Fruit fly (Drosophila melanogaster) whole organism, pupa: ENCODE results near the gene CG34435.

Experiments used
- CG12605 ChIP-seq: fragments of 200-800 bp; sonication (Bioruptor generic); IDR thresholded peaks from 2 replicates; pipeline ENCODE4 v1.3.6; 2022; ENCODE audit warnings: missing biosample characterization, missing genetic modification characterization
- CG13204 ChIP-seq: fragments of 200-800 bp; sonication (Bioruptor generic); optimal IDR thresholded peaks from 2 replicates; lab custom pipeline; 2018; ENCODE audit warnings: missing biosample characterization, mild to moderate bottlenecking, missing genetic modification characterization, moderate library complexity
- CG17806 ChIP-seq: fragments of 200-800 bp; sonication (Bioruptor generic); optimal IDR thresholded peaks from 2 replicates; lab custom pipeline; 2018; ENCODE audit warnings: missing biosample characterization, mild to moderate bottlenecking, missing genetic modification characterization, moderate library complexity
- CG34367 ChIP-seq: fragments of 200-800 bp; sonication (Bioruptor generic); optimal IDR thresholded peaks from 2 replicates; lab custom pipeline; 2018; ENCODE audit warnings: missing biosample characterization, mild to moderate bottlenecking, missing genetic modification characterization
- CG4496 ChIP-seq: fragments of 200-800 bp; sonication (Bioruptor generic); IDR thresholded peaks from 3 replicates; pipeline ENCODE4 v1.3.6; 2022; ENCODE audit warnings: missing biosample characterization, missing genetic modification characterization
- CG8159 ChIP-seq: fragments of 200-800 bp; sonication (Bioruptor generic); optimal IDR thresholded peaks from 3 replicates; lab custom pipeline; 2018; ENCODE audit warnings: missing biosample characterization, mild to moderate bottlenecking, missing genetic modification characterization, moderate library complexity
- CG8301 ChIP-seq: fragments of 200-800 bp; sonication (Bioruptor generic); optimal IDR thresholded peaks from 2 replicates; lab custom pipeline; 2018; ENCODE audit warnings: missing biosample characterization, mild to moderate bottlenecking, missing genetic modification characterization
- D1 ChIP-seq: fragments of 200-800 bp; sonication (Bioruptor generic); optimal IDR thresholded peaks from 2 replicates; lab custom pipeline; 2018; ENCODE audit warnings: missing biosample characterization, mild to moderate bottlenecking, missing genetic modification characterization, moderate library complexity
- EcR ChIP-seq: fragments of 200-800 bp; sonication (Bioruptor generic); optimal IDR thresholded peaks from 3 replicates; lab custom pipeline; 2019; ENCODE audit warnings: missing biosample characterization, missing genetic modification characterization, mild to moderate bottlenecking, moderate library complexity, missing genetic modification reagents
- Ets98B ChIP-seq: fragments of 200-800 bp; sonication (Bioruptor generic); IDR thresholded peaks from 2 replicates; pipeline ENCODE4 v1.3.6; 2022; ENCODE audit warnings: missing biosample characterization, missing genetic modification characterization
- Pif1A ChIP-seq: fragments of 200-800 bp; sonication (Bioruptor generic); optimal IDR thresholded peaks from 3 replicates; lab custom pipeline; 2016; ENCODE audit warnings: missing biosample characterization, missing genetic modification characterization
- Snoo ChIP-seq: fragments of 200-800 bp; sonication (Bioruptor generic); optimal IDR thresholded peaks from 3 replicates; lab custom pipeline; 2017; ENCODE audit warnings: missing biosample characterization, mild to moderate bottlenecking, missing genetic modification characterization, inconsistent platforms
- fd96Ca ChIP-seq: fragments of 200-800 bp; sonication (Bioruptor generic); IDR thresholded peaks from 3 replicates; pipeline ENCODE4 v1.3.6; 2022; ENCODE audit warnings: missing biosample characterization, missing genetic modification characterization
- gl ChIP-seq: fragments of 200-800 bp; sonication (Bioruptor generic); optimal IDR thresholded peaks from 2 replicates; lab custom pipeline; 2018; ENCODE audit warnings: missing biosample characterization, mild to moderate bottlenecking, missing genetic modification characterization

dm6 chrX:5593868-5594267, 20.4 kb downstream of the CG34435 start, which contains the start of gene Vsx1:
- no peak for TF ChIP-seq gl (tag; lab: Kevin White, UChicago)
- no peak for TF ChIP-seq CG8159 (tag; lab: Kevin White, UChicago)
- TF ChIP-seq Snoo (tag; lab: Kevin White, UChicago): no peak
- TF ChIP-seq D1 (tag; lab: Kevin White, UChicago): no peak
- TF ChIP-seq CG12605 (GFP tag; lab: Robert Waterston, UW): no peak
- TF ChIP-seq CG13204: no peak
- no peak for TF ChIP-seq CG34367 (tag; lab: Kevin White, UChicago)
- no peak for TF ChIP-seq fd96Ca (GFP tag; lab: Robert Waterston, UW)
- TF ChIP-seq CG17806: no peak
- no peak for TF ChIP-seq EcR (GFP tag; lab: Kevin White, UChicago)
- TF ChIP-seq Ets98B: no peak
- no peak for TF ChIP-seq CG8301 (tag; lab: Kevin White, UChicago)
- TF ChIP-seq Pif1A (GFP tag; lab: Kevin White, UChicago): no peak
- 0 out of 3 replicates have a peak, but pooled peaks have one; percentile 40 for TF ChIP-seq CG4496 (GFP tag; lab: Robert Waterston, UW)
